Fruit fly (Drosophila melanogaster) whole organism, embryonic: ENCODE measurements around the gene PpV.

Experiments
- Ada2b ChIP-seq: fragments of 200-800 bp; sonication (Bioruptor generic); IDR thresholded peaks from 2 replicates; pipeline ENCODE4 v1.3.6; 2022; ENCODE audit warnings: missing biosample characterization, missing genetic modification characterization
- Atf6 ChIP-seq: fragments of 200-800 bp; sonication (Bioruptor generic); IDR thresholded peaks from 2 replicates; pipeline ENCODE4 v1.3.6; 2022; ENCODE audit warnings: missing biosample characterization, missing genetic modification characterization
- B-H1 ChIP-seq: fragments of 200-800 bp; sonication (Bioruptor generic); IDR thresholded peaks from 3 replicates; pipeline ENCODE4 v1.3.6; 2022; ENCODE audit warnings: missing biosample characterization, missing genetic modification characterization
- BEAF-32 ChIP-seq: fragments of 200-800 bp; sonication (Bioruptor generic); optimal IDR thresholded peaks from 3 replicates; lab custom pipeline; 2017; ENCODE audit warnings: missing biosample characterization, missing genetic modification characterization, mild to moderate bottlenecking, moderate library complexity, missing genetic modification reagents
- Bdp1 ChIP-seq: fragments of 200-800 bp; sonication (Bioruptor generic); optimal IDR thresholded peaks from 3 replicates; lab custom pipeline; 2016; ENCODE audit warnings: missing biosample characterization, missing genetic modification characterization
- CG11560 ChIP-seq: fragments of 200-800 bp; sonication (Bioruptor generic); IDR thresholded peaks from 3 replicates; pipeline ENCODE4 v1.3.6; 2022; ENCODE audit warnings: missing biosample characterization, missing genetic modification characterization
- CG12219 ChIP-seq: fragments of 200-800 bp; sonication (Bioruptor generic); optimal IDR thresholded peaks from 3 replicates; lab custom pipeline; 2018; ENCODE audit warnings: missing biosample characterization, mild to moderate bottlenecking, missing genetic modification characterization
- CG13123 ChIP-seq: fragments of 200-800 bp; sonication (Bioruptor generic); optimal IDR thresholded peaks from 2 replicates; lab custom pipeline; 2016; ENCODE audit warnings: missing biosample characterization, missing genetic modification characterization
- CG13296 ChIP-seq: fragments of 200-800 bp; sonication (Bioruptor generic); optimal IDR thresholded peaks from 3 replicates; lab custom pipeline; 2018; ENCODE audit warnings: missing biosample characterization, mild to moderate bottlenecking, missing genetic modification characterization
- CG14050 ChIP-seq: fragments of 200-800 bp; sonication (Bioruptor generic); IDR thresholded peaks from 3 replicates; pipeline ENCODE4 v1.3.6; 2022; ENCODE audit warnings: missing biosample characterization, missing genetic modification characterization
- CG2678 ChIP-seq: fragments of 200-800 bp; sonication (Bioruptor generic); optimal IDR thresholded peaks from 3 replicates; lab custom pipeline; 2019; ENCODE audit warnings: missing biosample characterization, mild to moderate bottlenecking, missing genetic modification characterization, moderate library complexity
- CG2875 ChIP-seq: fragments of 200-800 bp; sonication (Bioruptor generic); optimal IDR thresholded peaks from 2 replicates; lab custom pipeline; 2017; ENCODE audit warnings: missing biosample characterization, mild to moderate bottlenecking, missing genetic modification characterization, missing genetic modification reagents
- CG2889 ChIP-seq: fragments of 200-800 bp; sonication (Bioruptor generic); IDR thresholded peaks from 3 replicates; pipeline ENCODE4 v1.3.6; 2022; ENCODE audit warnings: missing biosample characterization, missing genetic modification characterization
- CG3163 ChIP-seq: fragments of 200-800 bp; sonication (Bioruptor generic); optimal IDR thresholded peaks from 3 replicates; lab custom pipeline; 2016; ENCODE audit warnings: missing biosample characterization, missing genetic modification characterization
- CG32772 ChIP-seq: fragments of 200-800 bp; sonication (Bioruptor generic); IDR thresholded peaks from 2 replicates; pipeline ENCODE4 v1.3.6; 2022; ENCODE audit warnings: missing biosample characterization, missing genetic modification characterization
- CG4282 ChIP-seq: fragments of 200-800 bp; sonication (Bioruptor generic); optimal IDR thresholded peaks from 2 replicates; lab custom pipeline; 2016; ENCODE audit warnings: missing biosample characterization, missing genetic modification characterization
- CG5245 ChIP-seq: fragments of 200-800 bp; sonication (Bioruptor generic); optimal IDR thresholded peaks from 3 replicates; lab custom pipeline; 2016; ENCODE audit warnings: missing biosample characterization, missing genetic modification characterization
- CG6683 ChIP-seq: fragments of 200-800 bp; sonication (Bioruptor generic); optimal IDR thresholded peaks from 2 replicates; lab custom pipeline; 2017; ENCODE audit warnings: missing biosample characterization, mild to moderate bottlenecking, missing genetic modification characterization, missing genetic modification reagents
- CG7271 ChIP-seq: fragments of 200-800 bp; sonication (Bioruptor generic); optimal IDR thresholded peaks from 2 replicates; lab custom pipeline; 2018; ENCODE audit warnings: missing biosample characterization, mild to moderate bottlenecking, missing genetic modification characterization, moderate library complexity
- CG7786 ChIP-seq: fragments of 200-800 bp; sonication (Bioruptor generic); optimal IDR thresholded peaks from 2 replicates; lab custom pipeline; 2016; ENCODE audit warnings: missing biosample characterization, missing genetic modification characterization
- CG7839 ChIP-seq: fragments of 200-800 bp; sonication (Bioruptor generic); optimal IDR thresholded peaks from 3 replicates; lab custom pipeline; 2018; ENCODE audit warnings: missing biosample characterization, mild to moderate bottlenecking, missing genetic modification characterization, moderate library complexity
- CG9437 ChIP-seq: fragments of 200-800 bp; sonication (Bioruptor generic); optimal IDR thresholded peaks from 2 replicates; lab custom pipeline; 2018; ENCODE audit warnings: missing biosample characterization, mild to moderate bottlenecking, missing genetic modification characterization
- CG9797 ChIP-seq: fragments of 200-800 bp; sonication (Bioruptor generic); optimal IDR thresholded peaks from 3 replicates; lab custom pipeline; 2018; ENCODE audit warnings: missing biosample characterization, mild to moderate bottlenecking, missing genetic modification characterization
- CTCF ChIP-seq: fragments of 200-800 bp; sonication (Bioruptor generic); optimal IDR thresholded peaks from 2 replicates; lab custom pipeline; 2017; ENCODE audit warnings: missing biosample characterization, mild to moderate bottlenecking, missing genetic modification characterization, moderate library complexity
- D19A ChIP-seq: fragments of 200-800 bp; optimal IDR thresholded peaks from 3 replicates; lab custom pipeline; 2019; ENCODE audit warnings: missing biosample characterization, mild to moderate bottlenecking, missing genetic modification characterization, moderate library complexity
- E2f2 ChIP-seq: fragments of 200-800 bp; sonication (Bioruptor generic); IDR thresholded peaks from 2 replicates; pipeline ENCODE4 v1.3.6; 2022; ENCODE audit warnings: missing biosample characterization, missing genetic modification characterization
- HLH4C ChIP-seq: fragments of 200-800 bp; sonication (Bioruptor generic); IDR thresholded peaks from 3 replicates; pipeline ENCODE4 v1.3.6; 2022; ENCODE audit warnings: missing biosample characterization, missing genetic modification characterization; ENCODE audit not compliant: partially characterized antibody
- Jarid2 ChIP-seq: fragments of 200-800 bp; sonication (Bioruptor generic); optimal IDR thresholded peaks from 3 replicates; lab custom pipeline; 2017; ENCODE audit warnings: mild to moderate bottlenecking, missing biosample characterization, missing genetic modification reagents, missing genetic modification characterization
- Lpt ChIP-seq: fragments of >200 bp; optimal IDR thresholded peaks from 2 replicates; lab custom pipeline; 2018; ENCODE audit warnings: missing biosample characterization, missing genetic modification characterization
- MTF-1 ChIP-seq: fragments of 200-800 bp; sonication (Bioruptor generic); optimal IDR thresholded peaks from 2 replicates; lab custom pipeline; 2018; ENCODE audit warnings: missing biosample characterization, mild to moderate bottlenecking, missing genetic modification characterization, borderline replicate concordance
- Poxn ChIP-seq: fragments of 200-800 bp; sonication (Bioruptor generic); IDR thresholded peaks from 2 replicates; pipeline ENCODE4 v1.3.6; 2022; ENCODE audit warnings: missing biosample characterization, missing genetic modification characterization
- Ssrp ChIP-seq: fragments of 200-800 bp; sonication (Bioruptor generic); optimal IDR thresholded peaks from 2 replicates; lab custom pipeline; 2018; ENCODE audit warnings: missing biosample characterization, mild to moderate bottlenecking, missing genetic modification characterization, moderate library complexity
- ab ChIP-seq: fragments of 200-800 bp; sonication (Bioruptor generic); optimal IDR thresholded peaks from 2 replicates; lab custom pipeline; 2016; ENCODE audit warnings: missing biosample characterization, missing genetic modification characterization
- abd-A ChIP-seq: fragments of 200-800 bp; sonication (Bioruptor generic); optimal IDR thresholded peaks from 3 replicates; lab custom pipeline; 2019; ENCODE audit warnings: missing biosample characterization, mild to moderate bottlenecking, missing genetic modification characterization, moderate library complexity
- br ChIP-seq: fragments of >200 bp; optimal IDR thresholded peaks from 2 replicates; lab custom pipeline; 2017
- croc ChIP-seq: fragments of 200-800 bp; sonication (Bioruptor generic); conservative IDR thresholded peaks from 3 replicates; pipeline ENCODE4 v1.3.6; 2022; ENCODE audit warnings: missing biosample characterization, missing genetic modification characterization
- fd64A ChIP-seq: fragments of 200-800 bp; sonication (Bioruptor generic); optimal IDR thresholded peaks from 3 replicates; lab custom pipeline; 2018; ENCODE audit warnings: missing biosample characterization, mild to moderate bottlenecking, missing genetic modification characterization
- ftz-f1 ChIP-seq: fragments of 200-800 bp; sonication (Bioruptor generic); optimal IDR thresholded peaks from 2 replicates; lab custom pipeline; 2016; ENCODE audit warnings: missing biosample characterization, missing genetic modification characterization
- fu2 ChIP-seq: fragments of 200-800 bp; sonication (Bioruptor generic); optimal IDR thresholded peaks from 2 replicates; lab custom pipeline; 2016; ENCODE audit warnings: missing biosample characterization, missing genetic modification characterization
- gcm ChIP-seq: fragments of 200-800 bp; sonication (Bioruptor generic); optimal IDR thresholded peaks from 2 replicates; lab custom pipeline; 2019; ENCODE audit warnings: missing biosample characterization, mild to moderate bottlenecking, missing genetic modification characterization, moderate library complexity
- gro ChIP-seq: fragments of 200-800 bp; sonication (Bioruptor generic); optimal IDR thresholded peaks from 2 replicates; lab custom pipeline; 2016; ENCODE audit warnings: missing biosample characterization, missing genetic modification characterization
- gt ChIP-seq: fragments of 200-800 bp; sonication (Bioruptor generic); IDR thresholded peaks from 2 replicates; pipeline ENCODE4 v1.3.6; 2022; ENCODE audit warnings: missing biosample characterization, missing genetic modification characterization
- hkb ChIP-seq, 2 experiments: fragments of 200-800 bp in 1 of 2; fragments of >200 bp in 1 of 2; sonication (Bioruptor generic) in 1 of 2; IDR thresholded peaks in 1 of 2; optimal IDR thresholded peaks in 1 of 2; 2 replicates each; pipeline versions ENCODE4 v1.3.6 to Lab custom; 2017 to 2022; ENCODE audit warnings: missing biosample characterization in 1 of 2, missing genetic modification characterization in 1 of 2
- hth ChIP-seq: fragments of >200 bp; optimal IDR thresholded peaks from 2 replicates; lab custom pipeline; 2017; ENCODE audit warnings: inconsistent platforms
- knrl ChIP-seq: fragments of 200-800 bp; sonication (Bioruptor generic); IDR thresholded peaks from 3 replicates; pipeline ENCODE4 v1.3.6; 2022; ENCODE audit warnings: missing biosample characterization, missing genetic modification characterization; ENCODE audit not compliant: partially characterized antibody
- lab ChIP-seq: fragments of 200-800 bp; sonication (Bioruptor generic); optimal IDR thresholded peaks from 3 replicates; lab custom pipeline; 2017; ENCODE audit warnings: missing biosample characterization, missing genetic modification characterization, mild to moderate bottlenecking, moderate library complexity, missing genetic modification reagents
- phol ChIP-seq: fragments of 200-800 bp; sonication (Bioruptor generic); optimal IDR thresholded peaks from 3 replicates; lab custom pipeline; 2018; ENCODE audit warnings: missing biosample characterization, mild to moderate bottlenecking, missing genetic modification characterization, moderate library complexity
- pita ChIP-seq: fragments of 200-800 bp; sonication (Bioruptor generic); optimal IDR thresholded peaks from 2 replicates; lab custom pipeline; 2017; ENCODE audit warnings: missing biosample characterization, mild to moderate bottlenecking, missing genetic modification characterization
- repo ChIP-seq: fragments of 200-800 bp; sonication (Bioruptor generic); optimal IDR thresholded peaks from 2 replicates; lab custom pipeline; 2016; ENCODE audit warnings: missing biosample characterization, missing genetic modification characterization
- sob ChIP-seq: fragments of 200-800 bp; sonication (Bioruptor generic); IDR thresholded peaks from 2 replicates; pipeline ENCODE4 v1.3.6; 2022; ENCODE audit warnings: missing biosample characterization, missing genetic modification characterization
- tgo ChIP-seq: fragments of 200-800 bp; sonication (Bioruptor generic); IDR thresholded peaks from 3 replicates; pipeline ENCODE4 v1.3.6; 2022; ENCODE audit warnings: missing biosample characterization, missing genetic modification characterization
- tna ChIP-seq: fragments of 200-800 bp; sonication (Bioruptor generic); IDR thresholded peaks from 2 replicates; pipeline ENCODE4 v1.3.6; 2022; ENCODE audit warnings: missing biosample characterization, missing genetic modification characterization; ENCODE audit not compliant: partially characterized antibody

Gene PpV

DNA sequence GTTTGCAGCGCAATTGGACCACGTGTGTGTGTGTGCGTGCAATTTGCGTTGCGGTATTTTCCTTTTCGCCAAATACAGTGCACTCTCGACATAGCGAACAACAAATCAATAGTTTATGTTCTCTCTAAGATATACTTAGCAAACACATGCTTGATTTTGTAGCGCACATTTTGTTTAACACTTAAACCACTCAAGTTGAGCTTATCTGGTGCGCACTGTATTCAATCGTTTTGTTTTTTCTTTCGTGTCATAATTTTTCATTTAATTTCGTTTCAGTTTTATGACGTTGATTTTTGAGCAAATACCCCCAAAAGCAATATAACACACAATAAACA lies 6.4 kb downstream of the PpV start (continued):
- TF ChIP-seq CG9797 (GFP tag; lab: Kevin White, UChicago) (no peak), Poxn (GFP tag; lab: Robert Waterston, UW) (peak; percentile 74), CG7271 (tag; lab: Kevin White, UChicago) (no peak), MTF-1 (GFP tag; lab: Kevin White, UChicago) (peak; percentile 74), CG2889 (GFP tag; lab: Robert Waterston, UW) (peak; percentile 88), Ada2b (peak; percentile 88), br (no peak), hth (lab: Kevin White, UChicago) (no peak), gt (peak; percentile 61; the same call in 1 of the 2 replicates), ftz-f1 (GFP tag; lab: Kevin White, UChicago) (no peak), BEAF-32 (GFP tag; lab: Kevin White, UChicago) (no peak), CG13296 (GFP tag; lab: Kevin White, UChicago) (peak; percentile 91), repo (GFP tag; lab: Kevin White, UChicago) (peak; percentile 57), D19A (tag; lab: Kevin White, UChicago) (peak; percentile 58), fd64A (GFP tag; lab: Kevin White, UChicago) (peak; percentile 33), CG11560 (tag; lab: Robert Waterston, UW) (peak; percentile 54; the same call in 1 of the 3 replicates), Jarid2 (no peak), E2f2 (GFP tag; lab: Robert Waterston, UW) (peak; percentile 49; the same call in 1 of the 2 replicates), CTCF (GFP tag; lab: Kevin White, UChicago) (peak; percentile 31), CG6683 (GFP tag; lab: Kevin White, UChicago) (peak; percentile 76), CG7839 (tag; lab: Kevin White, UChicago) (peak; percentile 90), HLH4C (no peak), CG9437 (GFP tag; lab: Kevin White, UChicago) (peak; percentile 41), pita (GFP tag; lab: Kevin White, UChicago) (no peak), CG2875 (GFP tag; lab: Kevin White, UChicago) (peak; percentile 46), sob (GFP tag; lab: Robert Waterston, UW) (peak; percentile 92), Ssrp (peak; percentile 58), CG12219 (peak; percentile 84), CG14050 (peak; percentile 85), tna (GFP tag; lab: Robert Waterston, UW) (no peak), gro (GFP tag; lab: Kevin White, UChicago) (peak; percentile 92), Bdp1 (peak; percentile 59), knrl (GFP tag; lab: Robert Waterston, UW) (no peak), fu2 (GFP tag; lab: Kevin White, UChicago) (peak; percentile 81), abd-A (no peak), CG7786 (peak; percentile 89), B-H1 (GFP tag; lab: Robert Waterston, UW) (peak; percentile 83), gcm (GFP tag; lab: Kevin White, UChicago) (peak; percentile 53), CG5245 (GFP tag; lab: Kevin White, UChicago) (peak; percentile 72), ab (GFP tag; lab: Kevin White, UChicago) (peak; percentile 65), croc (GFP tag; lab: Robert Waterston, UW) (peak; percentile 56), phol (tag; lab: Kevin White, UChicago) (peak; percentile 69), hkb (optimal IDR thresholded peaks at IDR 0.05; lab: Kevin White, UChicago) (no peak), hkb (GFP tag; IDR thresholded peaks at IDR 0.05; lab: Robert Waterston, UW) (peak; percentile 89), Lpt (GFP tag; lab: Kevin White, UChicago) (no peak), CG3163 (GFP tag; lab: Kevin White, UChicago) (peak; percentile 66), tgo (peak; percentile 86), CG4282 (GFP tag; lab: Kevin White, UChicago) (peak; percentile 49), CG32772 (GFP tag; lab: Robert Waterston, UW) (peak; percentile 85), Atf6 (peak; percentile 93), lab (GFP tag; lab: Kevin White, UChicago) (peak; percentile 93), CG13123 (peak; percentile 64), CG2678 (peak; percentile 90)
